Worm (Caenorhabditis elegans) whole organism, late embryonic: ENCODE data around the gene bli-1.

Experiments
- eyg-1 ChIP-seq: sonication (generic microtip); optimal IDR thresholded peaks from 2 replicates; lab custom pipeline; 2016; ENCODE audit warnings: missing genotype, missing genetic modification characterization, missing compliant biosample characterization
- gmeb-2 ChIP-seq: sonication (generic microtip); optimal IDR thresholded peaks from 2 replicates; lab custom pipeline; 2016; ENCODE audit warnings: missing genetic modification characterization, inconsistent platforms, missing compliant biosample characterization
- madf-2 ChIP-seq: sonication (generic microtip); optimal IDR thresholded peaks from 2 replicates; lab custom pipeline; 2017; ENCODE audit warnings: missing genetic modification characterization, missing compliant biosample characterization
- mec-3 ChIP-seq: sonication (generic microtip); optimal IDR thresholded peaks from 2 replicates; lab custom pipeline; 2016; ENCODE audit warnings: borderline replicate concordance, missing genetic modification characterization, missing compliant biosample characterization
- pha-4 ChIP-seq: fragments of 150-350 bp; optimal IDR thresholded peaks from 2 replicates; lab custom pipeline; 2018; ENCODE audit warnings: missing biosample characterization, missing genetic modification reagents, missing genetic modification characterization
- tbx-2 ChIP-seq: sonication (generic microtip); optimal IDR thresholded peaks from 2 replicates; lab custom pipeline; 2016; ENCODE audit warnings: missing genetic modification characterization, missing compliant biosample characterization

- TF ChIP-seq mec-3 (tag; lab: Kevin White, UChicago) = no peak
- TF ChIP-seq pha-4 = no peak
- no peak for TF ChIP-seq madf-2 (tag; lab: Kevin White, UChicago)
- TF ChIP-seq tbx-2 (tag; lab: Kevin White, UChicago) = no peak
- no peak for TF ChIP-seq gmeb-2 (tag; lab: Kevin White, UChicago)
- TF ChIP-seq eyg-1 (tag; lab: Kevin White, UChicago) = no peak
Observed at ce11 chrII:10660892-10661291, 47.9 kb upstream of the bli-1 start, which contains the start of gene marc-2.
